Fruit fly (Drosophila melanogaster): ENCODE measurements around the gene Ravus.

The Ravus gene

dm6 chr3R:13264061-13264661, at the start of gene Ravus (continued):
- TF ChIP-seq CG4820 (GFP tag; optimal IDR thresholded peaks at IDR 0.05): peak; percentile 33
- TF ChIP-seq TFAM (GFP tag; optimal IDR thresholded peaks at IDR 0.05): no peak
- TF ChIP-seq CG1792 (GFP tag; optimal IDR thresholded peaks at IDR 0.05): peak; percentile 19
- no peak for TF ChIP-seq CG6254 (GFP tag; optimal IDR thresholded peaks at IDR 0.05)
- TF ChIP-seq MESR4 (GFP tag; optimal IDR thresholded peaks at IDR 0.05): peak; percentile 37
- no peak for TF ChIP-seq CG3726 (GFP tag; IDR thresholded peaks at IDR 0.05)
- peak; percentile 13 for TF ChIP-seq CG16815 (GFP tag; optimal IDR thresholded peaks at IDR 0.05)
- TF ChIP-seq ac (GFP tag; optimal IDR thresholded peaks at IDR 0.05): no peak
- peak; percentile 9 for TF ChIP-seq Mes4 (GFP tag; optimal IDR thresholded peaks at IDR 0.05)
- peak; percentile 29 for TF ChIP-seq dmrt11E (tag; optimal IDR thresholded peaks at IDR 0.05)
- no peak for TF ChIP-seq Dref (GFP tag; IDR thresholded peaks at IDR 0.05)
- peak; percentile 5 for TF ChIP-seq CG18619 (GFP tag; optimal IDR thresholded peaks at IDR 0.05)
- no peak for TF ChIP-seq kni (GFP tag; optimal IDR thresholded peaks at IDR 0.05)
- no peak for TF ChIP-seq CG12071 (GFP tag; optimal IDR thresholded peaks at IDR 0.05)
- no peak for TF ChIP-seq ab (GFP tag; optimal IDR thresholded peaks at IDR 0.05)
- TF ChIP-seq Dll (GFP tag; IDR thresholded peaks at IDR 0.05; ENCODE audit: partially characterized antibody): no peak
- no peak for TF ChIP-seq sr (GFP tag; IDR thresholded peaks at IDR 0.05)
- no peak for TF ChIP-seq ap (GFP tag; IDR thresholded peaks at IDR 0.05)
- TF ChIP-seq CG9727 (GFP tag; optimal IDR thresholded peaks at IDR 0.05): peak; percentile 31
- peak; percentile 68 for TF ChIP-seq Dp (GFP tag; optimal IDR thresholded peaks at IDR 0.05)
- peak; percentile 23 for TF ChIP-seq Side (GFP tag; optimal IDR thresholded peaks at IDR 0.05)
- TF ChIP-seq dm (GFP tag; optimal IDR thresholded peaks at IDR 0.05): peak; percentile 45
- no peak for TF ChIP-seq Asciz (GFP tag; optimal IDR thresholded peaks at IDR 0.05)
- no peak for TF ChIP-seq CG31365 (tag; optimal IDR thresholded peaks at IDR 0.05)
- TF ChIP-seq ind (GFP tag; optimal IDR thresholded peaks at IDR 0.05): peak; percentile 64
- no peak for TF ChIP-seq CG10366 (GFP tag; IDR thresholded peaks at IDR 0.05)
- TF ChIP-seq zen2 (GFP tag; IDR thresholded peaks at IDR 0.05; ENCODE audit: partially characterized antibody): no peak
- no peak for TF ChIP-seq Hand (GFP tag; optimal IDR thresholded peaks at IDR 0.05)
- no peak; the same call in 1 of the 3 replicates for TF ChIP-seq CG17361 (GFP tag; IDR thresholded peaks at IDR 0.05)
- peak; percentile 39 for TF ChIP-seq PHDP (tag; optimal IDR thresholded peaks at IDR 0.05)
- TF ChIP-seq CG8359 (GFP tag; optimal IDR thresholded peaks at IDR 0.05; ENCODE audit: borderline replicate concordance): no peak
- peak in 1 of 2 experiments; percentile 27 for TF ChIP-seq bsh (GFP tag; optimal IDR thresholded peaks at IDR 0.05)
- TF ChIP-seq CG17385 (GFP tag; optimal IDR thresholded peaks at IDR 0.05): no peak
- no peak for TF ChIP-seq CG10431 (GFP tag; optimal IDR thresholded peaks at IDR 0.05)
- TF ChIP-seq H15 (GFP tag; IDR thresholded peaks at IDR 0.05): 0 out of 3 replicates have a peak, but pooled peaks have one; percentile 2
- TF ChIP-seq zfh1 (GFP tag; IDR thresholded peaks at IDR 0.05): no peak
- no peak for TF ChIP-seq CG4360 (GFP tag; IDR thresholded peaks at IDR 0.05)
- TF ChIP-seq bbx (GFP tag; IDR thresholded peaks at IDR 0.05; ENCODE audit: partially characterized antibody): no peak
- TF ChIP-seq CG8388 (GFP tag; optimal IDR thresholded peaks at IDR 0.05): peak; percentile 12
- no peak for TF ChIP-seq HLH4C (GFP tag; IDR thresholded peaks at IDR 0.05; ENCODE audit: partially characterized antibody)
- TF ChIP-seq CG17186 (GFP tag; optimal IDR thresholded peaks at IDR 0.05): peak; percentile 15
- TF ChIP-seq CG6689 (GFP tag; IDR thresholded peaks at IDR 0.05): no peak; the same call in 1 of the 2 replicates
- TF ChIP-seq bab2 (GFP tag; optimal IDR thresholded peaks at IDR 0.05): peak; percentile 44
- no peak for TF ChIP-seq Adf1 (GFP tag; IDR thresholded peaks at IDR 0.05)
- TF ChIP-seq hb (GFP tag; IDR thresholded peaks at IDR 0.05; ENCODE audit: partially characterized antibody): no peak
- peak; percentile 67 for TF ChIP-seq slbo (GFP tag; IDR thresholded peaks at IDR 0.05)
- no peak for TF ChIP-seq cg (GFP tag; optimal IDR thresholded peaks at IDR 0.05)
- TF ChIP-seq ken (GFP tag; IDR thresholded peaks at IDR 0.05): no peak
- no peak for TF ChIP-seq cad (GFP tag; optimal IDR thresholded peaks at IDR 0.05)
- TF ChIP-seq disco-r (GFP tag; optimal IDR thresholded peaks at IDR 0.05): no peak
